Worm (Caenorhabditis elegans): ENCODE measurements around the gene C50C3.19.

DNA sequence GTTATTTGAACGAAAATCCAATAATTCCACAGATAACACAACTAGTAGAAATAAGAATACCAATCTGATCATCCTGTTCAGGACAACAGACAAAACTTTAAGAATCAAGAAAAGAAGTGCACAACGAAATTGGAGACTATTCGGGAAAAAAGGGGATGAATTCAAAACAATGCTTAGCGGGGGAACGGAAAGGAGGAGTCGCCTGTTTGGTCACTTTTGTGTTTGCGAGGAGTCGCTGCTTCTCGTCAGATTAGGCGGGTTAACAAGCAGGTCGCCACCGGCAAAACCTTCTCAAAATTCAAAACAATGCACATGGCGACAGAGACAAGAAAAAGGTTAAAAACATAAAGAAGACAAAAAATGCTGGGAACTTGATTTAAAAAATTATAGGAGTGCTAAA is 19.2 kb downstream of the C50C3.19 start, which contains the start of gene C30A5.10:
- no peak for TF ChIP-seq mdt-29 (GFP tag; IDR thresholded peaks at IDR 0.05)
- no peak for TF ChIP-seq lir-3 (tag; optimal IDR thresholded peaks at IDR 0.05)
- TF ChIP-seq T20F7.1 (GFP tag; optimal IDR thresholded peaks at IDR 0.05), result no peak
- TF ChIP-seq nhr-11 (tag; optimal IDR thresholded peaks at IDR 0.05), result no peak
- TF ChIP-seq lin-39 (tag; optimal IDR thresholded peaks at IDR 0.05), result no peak
- no peak for TF ChIP-seq R02D3.7 (tag; optimal IDR thresholded peaks at IDR 0.05)
- no peak for TF ChIP-seq dmd-8 (GFP tag; IDR thresholded peaks at IDR 0.05)
- no peak for TF ChIP-seq ces-1 (GFP tag; optimal IDR thresholded peaks at IDR 0.05)

Data from whole organism, L4 larva.